Worm (Caenorhabditis elegans) whole organism, dauer: ENCODE measurements around the gene clec-55.

ENCODE experiments used
- unc-62 ChIP-seq: sonication (generic microtip); optimal IDR thresholded peaks from 2 replicates; lab custom pipeline; 2017; ENCODE audit warnings: missing biosample characterization, missing genetic modification reagents, missing genetic modification characterization

clec-55 gene

ce11 chrV:14478979-14479378, at the start of gene clec-55:
Gene clec-55, plus strand, starts transcription at chrV:14479279.
- TF ChIP-seq unc-62 (GFP tag; lab: Kevin White, UChicago): no peak

DNA sequence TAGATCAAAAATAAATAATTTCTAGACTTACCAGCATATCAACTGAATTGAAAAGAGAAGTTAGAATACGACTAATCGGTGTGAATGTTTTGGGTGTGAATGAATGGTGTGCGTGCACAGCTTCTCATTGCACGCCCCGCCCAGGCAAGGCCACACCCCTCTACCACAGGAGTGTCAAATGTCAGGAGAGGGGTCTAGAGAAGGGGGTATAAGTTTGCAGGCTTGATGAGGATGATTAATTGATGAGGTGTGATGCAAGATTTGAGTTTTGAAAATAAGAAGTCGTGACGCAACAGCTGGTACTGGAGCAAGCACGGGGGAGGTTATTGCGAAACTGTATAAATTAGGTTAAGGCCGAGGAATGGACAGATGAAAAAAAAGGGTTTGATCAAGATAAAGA, 46.8 kb upstream of the clec-55 start, which contains the start of gene egl-1:
egl-1 (minus strand) TSS at position 101 of the 400 bp plus-strand sequence.
- TF ChIP-seq unc-62 (GFP tag; lab: Kevin White, UChicago): no peak

DNA sequence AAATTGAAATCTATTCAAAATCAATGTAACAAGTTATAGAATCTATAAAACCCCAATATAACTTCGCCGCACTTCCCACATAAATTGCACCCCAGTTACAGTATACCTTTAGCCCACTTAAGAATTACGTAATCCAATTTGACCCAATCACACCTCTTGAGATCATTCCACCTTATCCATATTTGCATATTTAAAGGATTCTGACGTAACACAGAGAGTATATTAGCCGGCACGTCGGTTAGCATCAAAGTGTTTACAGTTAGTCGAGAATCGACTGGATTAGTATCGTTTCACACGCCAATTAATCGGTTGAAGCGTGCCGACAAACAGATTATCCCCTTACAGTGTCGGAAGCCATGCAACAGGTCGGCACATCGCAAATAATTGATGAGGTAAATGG, 45.5 kb upstream of the clec-55 start:
- TF ChIP-seq unc-62 (GFP tag; lab: Kevin White, UChicago): no peak

ce11 chrV:14436195-14436594, 42.9 kb upstream of the clec-55 start:
- TF ChIP-seq unc-62 (GFP tag; lab: Kevin White, UChicago): no peak

ce11 chrV:14437355-14437754, 41.7 kb upstream of the clec-55 start:
- no peak for TF ChIP-seq unc-62 (GFP tag; lab: Kevin White, UChicago)

DNA sequence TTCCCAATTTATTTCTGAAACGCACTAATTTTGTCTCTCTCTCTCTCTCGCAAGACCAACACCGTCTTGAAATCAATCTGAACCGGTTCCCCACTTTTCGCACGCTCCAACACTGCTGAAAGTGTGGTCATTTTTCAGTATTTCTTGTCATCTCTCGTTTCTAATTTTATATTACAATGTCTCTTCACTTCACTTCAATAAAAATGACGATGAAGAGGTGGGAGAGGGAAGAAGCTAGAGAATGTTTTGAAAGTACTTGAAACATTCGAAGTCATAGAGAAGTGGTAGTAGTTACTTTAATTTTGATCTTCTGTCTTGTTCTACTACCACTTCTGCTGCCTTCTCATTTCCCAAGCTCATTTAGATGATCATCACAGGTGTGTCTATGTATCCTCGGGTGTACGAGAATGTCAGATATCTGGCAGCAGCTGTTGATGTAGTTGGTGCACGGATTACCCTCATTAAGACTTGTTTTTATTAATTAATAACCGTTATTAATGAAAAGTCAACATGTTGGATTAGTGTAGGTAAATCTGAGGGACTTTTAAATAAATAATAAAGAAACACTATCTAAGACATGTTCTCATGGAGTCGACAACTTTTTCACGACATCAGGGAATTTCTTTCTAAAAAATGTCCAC, 40.9 kb upstream of the clec-55 start:
- TF ChIP-seq unc-62 (GFP tag; lab: Kevin White, UChicago): no peak

DNA sequence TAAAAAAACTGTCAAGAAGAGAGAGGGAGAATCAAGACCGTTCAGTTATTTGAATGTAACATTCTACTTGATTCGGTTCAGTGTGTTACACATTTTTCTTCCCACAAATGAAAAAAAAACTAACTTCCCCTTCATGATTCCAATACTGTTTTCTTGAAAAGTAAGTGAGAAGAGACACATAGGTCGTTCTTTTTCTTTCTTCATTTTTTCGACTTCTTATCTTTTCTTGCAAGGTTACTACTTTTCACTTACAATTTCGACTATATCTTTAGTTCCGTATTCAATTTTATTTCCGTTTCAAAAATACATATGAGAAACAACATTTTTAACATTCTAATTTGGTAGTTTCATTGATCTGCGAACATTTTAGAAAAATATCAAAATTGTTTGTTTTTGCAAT, 39.8 kb upstream of the clec-55 start:
- TF ChIP-seq unc-62 (GFP tag; lab: Kevin White, UChicago): no peak

ce11 chrV:14440841-14441240, 38.2 kb upstream of the clec-55 start, which contains the start of gene F23B12.4:
Gene F23B12.4, plus strand, starts transcription at chrV:14441141.
- TF ChIP-seq unc-62 (GFP tag; lab: Kevin White, UChicago): no peak

- no peak for TF ChIP-seq unc-62 (GFP tag; lab: Kevin White, UChicago)
Measured at ce11 chrV:14446453-14446852, 32.6 kb upstream of the clec-55 start.

- no peak for TF ChIP-seq unc-62 (GFP tag; lab: Kevin White, UChicago)
Measured at ce11 chrV:14447240-14447763, 31.8 kb upstream of the clec-55 start, which contains the start of the genes dlat-1 and fntb-1. Gene dlat-1, minus strand, starts transcription at chrV:14447290. Gene fntb-1, plus strand, starts transcription at chrV:14447651.

DNA sequence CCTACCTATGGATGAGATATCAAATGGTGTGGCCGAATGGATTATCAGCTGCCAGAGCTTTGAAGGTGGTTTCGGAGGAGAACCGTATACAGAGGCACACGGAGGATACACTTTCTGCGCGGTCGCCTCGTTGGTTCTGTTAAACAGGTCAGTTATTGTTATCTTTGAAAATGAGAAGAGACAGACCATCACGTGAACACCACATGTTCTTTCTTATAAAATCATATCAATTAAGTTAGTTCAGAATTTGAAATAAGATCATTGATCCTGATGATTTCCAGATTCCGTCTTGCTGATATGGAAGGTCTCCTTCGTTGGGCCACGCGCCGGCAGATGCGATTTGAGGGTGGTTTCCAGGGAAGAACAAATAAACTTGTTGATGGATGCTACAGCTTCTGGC, 30.4 kb upstream of the clec-55 start:
- no peak for TF ChIP-seq unc-62 (GFP tag; lab: Kevin White, UChicago)

ce11 chrV:14449397-14449796, 29.7 kb upstream of the clec-55 start, which contains the start of gene F23B12.7:
Gene F23B12.7, plus strand, starts transcription at chrV:14449697.
- TF ChIP-seq unc-62 (GFP tag; lab: Kevin White, UChicago): no peak

- no peak for TF ChIP-seq unc-62 (GFP tag; lab: Kevin White, UChicago)
Measured at ce11 chrV:14456626-14457025, 22.5 kb upstream of the clec-55 start, which contains the start of gene bmk-1. Gene bmk-1, minus strand, starts transcription at chrV:14456984.

- no peak for TF ChIP-seq unc-62 (GFP tag; lab: Kevin White, UChicago)
Measured at ce11 chrV:14457070-14457469, 22.0 kb upstream of the clec-55 start, which contains the start of gene coh-3. Gene coh-3, plus strand, starts transcription at chrV:14457422.

DNA sequence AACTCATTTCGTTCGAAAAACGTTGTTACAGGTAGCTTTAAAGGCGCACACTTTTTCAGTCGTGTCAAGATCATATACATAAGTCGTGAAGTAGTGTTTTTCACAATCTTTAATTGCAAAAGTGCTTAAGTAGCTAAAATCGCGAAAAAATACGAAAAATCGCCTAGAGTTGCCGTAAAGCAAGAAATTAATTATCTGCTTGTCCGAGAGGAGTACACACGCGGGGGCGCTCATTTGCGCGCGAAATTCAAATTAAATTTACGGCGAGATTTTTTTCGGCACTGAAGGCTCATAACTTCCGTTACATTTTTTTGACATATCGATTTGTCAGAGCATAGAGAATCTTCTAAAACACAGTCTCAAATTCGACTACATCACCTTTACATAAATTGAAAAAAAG, 19.0 kb upstream of the clec-55 start:
- TF ChIP-seq unc-62 (GFP tag; lab: Kevin White, UChicago): no peak

DNA sequence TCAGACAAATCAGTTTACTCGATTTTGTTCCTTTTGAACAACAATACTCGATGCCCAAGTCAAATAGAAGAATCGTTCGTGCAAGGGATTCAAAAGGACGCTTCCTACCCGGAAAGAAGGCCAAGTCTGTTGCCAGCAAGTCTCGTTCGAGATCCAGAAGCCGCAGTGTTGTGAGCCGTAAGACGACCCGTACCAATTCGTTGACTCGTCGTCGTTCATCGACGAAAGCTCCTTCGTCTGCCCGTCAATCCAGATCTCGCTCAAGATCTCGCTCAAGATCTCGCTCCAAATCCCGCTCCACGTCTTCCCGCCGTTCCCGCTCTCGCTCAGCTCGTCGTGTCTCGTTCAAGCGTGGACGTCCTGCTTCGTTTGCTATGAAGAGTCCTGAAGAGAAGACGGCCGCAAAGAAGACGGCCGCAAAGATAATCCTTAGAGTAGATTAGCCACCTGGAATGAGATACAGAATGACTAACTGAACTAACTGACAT, 18.4 kb upstream of the clec-55 start, which contains the start of gene F08H9.2:
F08H9.2 (plus strand) TSS at position 51 of the 488 bp plus-strand sequence.
- no peak for TF ChIP-seq unc-62 (GFP tag; lab: Kevin White, UChicago)

ce11 chrV:14462653-14463052, 16.4 kb upstream of the clec-55 start:
- TF ChIP-seq unc-62 (GFP tag; lab: Kevin White, UChicago): no peak
